Worm (Caenorhabditis elegans): ENCODE results near the gene hsp-25.

The hsp-25 gene

ce11 chrX:6066618-6067017 is 27.2 kb upstream of the hsp-25 start:
- no peak for TF ChIP-seq F52B5.7 (tag; optimal IDR thresholded peaks at IDR 0.05)
- TF ChIP-seq sdz-38 (tag; optimal IDR thresholded peaks at IDR 0.05), result no peak
- TF ChIP-seq Y53F4B.3 (GFP tag; IDR thresholded peaks at IDR 0.05), result no peak
- TF ChIP-seq pha-4 (tag; optimal IDR thresholded peaks at IDR 0.05), result no peak
- TF ChIP-seq athp-1 (tag; optimal IDR thresholded peaks at IDR 0.05), result no peak
- TF ChIP-seq F55B11.4 (tag; optimal IDR thresholded peaks at IDR 0.05; ENCODE audit: borderline replicate concordance, insufficient read depth), result no peak
- no peak for TF ChIP-seq bed-1 (GFP tag; IDR thresholded peaks at IDR 0.05)
- TF ChIP-seq nfya-2 (GFP tag; IDR thresholded peaks at IDR 0.05), result no peak
- TF ChIP-seq ztf-3 (GFP tag; optimal IDR thresholded peaks at IDR 0.05), result no peak
- TF ChIP-seq Y53G8AR.9 (GFP tag; conservative IDR thresholded peaks at IDR 0.05), result no peak
- TF ChIP-seq lin-54 (GFP tag; optimal IDR thresholded peaks at IDR 0.05), result no peak
- TF ChIP-seq F57C9.4 (tag; optimal IDR thresholded peaks at IDR 0.05), result no peak
- TF ChIP-seq unc-62 (GFP tag; optimal IDR thresholded peaks at IDR 0.05), result no peak
- TF ChIP-seq nhr-120 (GFP tag; IDR thresholded peaks at IDR 0.05), result no peak
- no peak for TF ChIP-seq C06A6.2 (GFP tag; conservative IDR thresholded peaks at IDR 0.05)

ce11 chrX:6065936-6066452 is 26.6 kb upstream of the hsp-25 start, which contains the start of gene ptr-4:
TSS of gene ptr-4 (minus strand) at chrX:6065986.
- TF ChIP-seq snpc-3.4 (tag; optimal IDR thresholded peaks at IDR 0.05) (no peak), zim-3 (tag; optimal IDR thresholded peaks at IDR 0.05) (no peak), F57A8.1 (GFP tag; optimal IDR thresholded peaks at IDR 0.05) (no peak), F52B5.7 (tag; optimal IDR thresholded peaks at IDR 0.05) (no peak), rcor-1 (GFP tag; IDR thresholded peaks at IDR 0.05) (no peak), bed-2 (GFP tag; IDR thresholded peaks at IDR 0.05) (no peak), lsy-27 (tag; optimal IDR thresholded peaks at IDR 0.05; ENCODE audit: borderline replicate concordance, insufficient read depth) (no peak), ets-4 (GFP tag; optimal IDR thresholded peaks at IDR 0.05) (no peak), ztf-6 (GFP tag; IDR thresholded peaks at IDR 0.05) (no peak), mcd-1 (GFP tag; IDR thresholded peaks at IDR 0.05) (no peak), madf-6 (GFP tag; IDR thresholded peaks at IDR 0.05) (no peak), nhr-27 (tag; optimal IDR thresholded peaks at IDR 0.05) (no peak), egl-44 (GFP tag; IDR thresholded peaks at IDR 0.05) (no peak), repo-1 (tag; optimal IDR thresholded peaks at IDR 0.05) (no peak), ceh-79 (tag; optimal IDR thresholded peaks at IDR 0.05) (no peak), C17E4.6 (GFP tag; IDR thresholded peaks at IDR 0.05) (no peak), nhr-90 (tag; optimal IDR thresholded peaks at IDR 0.05) (no peak), ZK185.1 (tag; optimal IDR thresholded peaks at IDR 0.05; ENCODE audit: poor library complexity, severe bottlenecking) (no peak)

- TF ChIP-seq ccch-3 (GFP tag; optimal IDR thresholded peaks at IDR 0.05) (no peak), lin-35 (GFP tag; optimal IDR thresholded peaks at IDR 0.05) (no peak), mxl-1 (tag; optimal IDR thresholded peaks at IDR 0.05) (no peak), mcd-1 (GFP tag; IDR thresholded peaks at IDR 0.05) (no peak), ceh-91 (GFP tag; IDR thresholded peaks at IDR 0.05) (no peak), B0261.1 (tag; optimal IDR thresholded peaks at IDR 0.05) (no peak), ztf-3 (GFP tag; optimal IDR thresholded peaks at IDR 0.05) (no peak), ceh-40 (GFP tag; IDR thresholded peaks at IDR 0.05) (no peak), chd-7 (tag; optimal IDR thresholded peaks at IDR 0.05) (no peak), T07F8.4 (tag; optimal IDR thresholded peaks at IDR 0.05) (no peak), ceh-100 (GFP tag; IDR thresholded peaks at IDR 0.05) (no peak)
These were observed 24.9 kb upstream of the hsp-25 start for ce11 chrX:6064385-6064784.
